Worm (Caenorhabditis elegans) whole organism, L2 larva: ENCODE data around the gene nfi-1.

Experiments used
- ama-1 ChIP-seq: fragments of 150-350 bp; optimal IDR thresholded peaks from 2 replicates; lab custom pipeline; 2018; ENCODE audit warnings: inconsistent platforms
- lin-13 ChIP-seq: fragments of 150-350 bp; optimal IDR thresholded peaks from 2 replicates; lab custom pipeline; 2014; ENCODE audit warnings: missing biosample characterization, missing genetic modification reagents, missing genetic modification characterization
- nhr-6 ChIP-seq: fragments of 150-350 bp; optimal IDR thresholded peaks from 2 replicates; lab custom pipeline; 2014; ENCODE audit warnings: missing biosample characterization, missing genetic modification characterization
- zag-1 ChIP-seq: fragments of 150-350 bp; optimal IDR thresholded peaks from 2 replicates; lab custom pipeline; 2014; ENCODE audit warnings: missing biosample characterization, missing genetic modification characterization

ce11 chrII:7554716-7555247 lies 16.8 kb downstream of the nfi-1 start:
- TF ChIP-seq zag-1 (tag; lab: Kevin White, UChicago) (no peak), ama-1 (no peak), nhr-6 (tag; lab: Kevin White, UChicago) (no peak), lin-13 (GFP tag; lab: Kevin White, UChicago) (no peak)
